Worm (Caenorhabditis elegans): Measurements from ENCODE around the gene F57H12.5.

DNA sequence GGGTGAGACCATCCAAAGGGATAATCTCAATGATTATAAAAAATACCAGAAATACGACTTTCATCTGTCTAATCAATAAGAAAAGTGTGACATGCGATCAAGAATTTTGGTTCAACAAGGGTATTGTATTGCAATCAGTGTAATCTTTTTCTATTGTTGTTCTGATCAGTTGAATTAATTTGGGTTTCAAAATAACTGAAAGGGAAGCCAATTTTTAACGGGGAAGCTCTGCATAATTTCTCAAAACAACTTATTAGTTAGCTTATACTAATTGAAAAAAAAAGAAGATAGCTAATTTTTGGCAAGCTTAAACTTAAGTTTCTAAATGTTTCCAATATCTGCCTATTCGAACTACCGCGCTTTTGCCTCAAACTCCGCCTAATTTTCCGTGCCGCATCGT, 39.9 kb upstream of the F57H12.5 start, which contains the start of gene C49H3.12:
- TF ChIP-seq nhr-76 (tag; optimal IDR thresholded peaks at IDR 0.05) (no peak), sptf-1 (tag; optimal IDR thresholded peaks at IDR 0.05) (no peak), unc-62 (GFP tag; optimal IDR thresholded peaks at IDR 0.05) (no peak), ham-2 (GFP tag; optimal IDR thresholded peaks at IDR 0.05) (no peak), mep-1 (tag; optimal IDR thresholded peaks at IDR 0.05) (no peak)

Measured in whole organism, mixed stage, embryonic.